Worm (Caenorhabditis elegans): ENCODE data around the gene unc-83.
A peak's percentile ranks its signal among the peaks of the same experiment; 100 is the strongest.

unc-83 gene

DNA sequence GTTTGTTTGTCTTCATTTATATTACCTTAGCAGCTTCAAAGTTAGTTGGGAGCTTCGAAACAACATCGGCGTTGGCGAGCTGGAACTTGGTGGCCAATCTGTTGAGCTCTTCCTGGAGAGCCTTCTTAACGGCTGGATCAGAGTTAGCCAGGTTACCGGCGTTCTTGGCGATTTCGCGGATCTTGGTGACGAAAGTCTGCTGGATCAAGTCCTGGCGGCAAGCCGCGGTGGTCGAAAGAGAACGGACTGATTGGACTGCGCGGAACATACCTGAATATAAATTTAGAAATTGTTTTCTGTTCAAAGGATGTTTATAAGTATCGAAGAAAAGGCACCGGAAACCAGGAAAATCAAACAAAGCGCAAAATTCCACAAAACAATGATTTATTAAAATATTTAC, 38.0 kb upstream of the unc-83 start, which contains the start of gene atp-4 (continued):
- TF ChIP-seq madf-5 (GFP tag; IDR thresholded peaks at IDR 0.05) (0 out of 4 replicates have a peak, but pooled peaks of 1 of the 2 experiments have one; percentile 67), R02D3.7 (tag; optimal IDR thresholded peaks at IDR 0.05) (no peak), nhr-42 (GFP tag; IDR thresholded peaks at IDR 0.05) (no peak), ces-1 (GFP tag; optimal IDR thresholded peaks at IDR 0.05) (no peak), snpc-1.2 (GFP tag; IDR thresholded peaks at IDR 0.05) (no peak), duxl-1 (tag; optimal IDR thresholded peaks at IDR 0.05; ENCODE audit: poor library complexity) (no peak), php-3 (GFP tag; IDR thresholded peaks at IDR 0.05) (no peak), daf-16 (GFP tag; optimal IDR thresholded peaks at IDR 0.05) (no peak), daf-16 (tag; optimal IDR thresholded peaks at IDR 0.05) (no peak), daf-8 (GFP tag; IDR thresholded peaks at IDR 0.05) (no peak), unc-130 (GFP tag; optimal IDR thresholded peaks at IDR 0.05) (no peak), nhr-111 (GFP tag; optimal IDR thresholded peaks at IDR 0.05) (no peak), daf-12 (tag; optimal IDR thresholded peaks at IDR 0.05) (no peak), lir-3 (tag; optimal IDR thresholded peaks at IDR 0.05) (no peak), fkh-10 (GFP tag; optimal IDR thresholded peaks at IDR 0.05) (no peak), madf-9 (GFP tag; conservative IDR thresholded peaks at IDR 0.05) (no peak), ceh-44 (GFP tag; IDR thresholded peaks at IDR 0.05) (no peak), nhr-77 (tag; optimal IDR thresholded peaks at IDR 0.05) (no peak), lin-29 (GFP tag; IDR thresholded peaks at IDR 0.05) (no peak), F10B5.3 (tag; optimal IDR thresholded peaks at IDR 0.05) (no peak), ceh-62 (tag; optimal IDR thresholded peaks at IDR 0.05) (no peak), dpl-1 (GFP tag; optimal IDR thresholded peaks at IDR 0.05) (no peak), set-16 (GFP tag; IDR thresholded peaks at IDR 0.05) (peak; percentile 68), dve-1 (tag; optimal IDR thresholded peaks at IDR 0.05; ENCODE audit: insufficient read depth) (no peak), Y5F2A.4 (GFP tag; optimal IDR thresholded peaks at IDR 0.05) (no peak), lin-38 (GFP tag; IDR thresholded peaks at IDR 0.05) (no peak), ceh-28 (tag; optimal IDR thresholded peaks at IDR 0.05) (no peak), unc-62 (GFP tag; optimal IDR thresholded peaks at IDR 0.05 in 1 of 2) (peak in 1 of 2 experiments; percentile 63), unc-62 (tag; optimal IDR thresholded peaks at IDR 0.05) (no peak), unc-39 (tag; optimal IDR thresholded peaks at IDR 0.05) (no peak), T26A8.4 (GFP tag; IDR thresholded peaks at IDR 0.05) (no peak), D1046.2 (GFP tag; IDR thresholded peaks at IDR 0.05) (0 out of 2 replicates have a peak, but pooled peaks have one; percentile 76), lin-1 (GFP tag; IDR thresholded peaks at IDR 0.05) (no peak)

- TF ChIP-seq mes-2 (tag; optimal IDR thresholded peaks at IDR 0.05; ENCODE audit: poor library complexity, severe bottlenecking), result peak; percentile 76
- TF ChIP-seq mep-1 (tag; optimal IDR thresholded peaks at IDR 0.05), result peak; percentile 43
- no peak for TF ChIP-seq unc-62 (GFP tag; optimal IDR thresholded peaks at IDR 0.05 in 1 of 2)
- TF ChIP-seq unc-62 (tag; optimal IDR thresholded peaks at IDR 0.05), result no peak
- no peak for TF ChIP-seq nhr-48 (tag; optimal IDR thresholded peaks at IDR 0.05)
- peak; percentile 52 for TF ChIP-seq dpl-1 (GFP tag; optimal IDR thresholded peaks at IDR 0.05)
- peak; percentile 20 for TF ChIP-seq hlh-11 (tag; optimal IDR thresholded peaks at IDR 0.05)
- peak; percentile 28 for TF ChIP-seq hlh-30 (tag; optimal IDR thresholded peaks at IDR 0.05; ENCODE audit: insufficient read depth)
- TF ChIP-seq lsy-2 (tag; optimal IDR thresholded peaks at IDR 0.05), result peak in 1 of 2 experiments; percentile 76
- TF ChIP-seq ZK337.2 (GFP tag; IDR thresholded peaks at IDR 0.05), result no peak
- peak; percentile 50; the same call in 1 of the 2 replicates for TF ChIP-seq zfp-3 (GFP tag; conservative IDR thresholded peaks at IDR 0.05)
- no peak for TF ChIP-seq lin-29 (GFP tag; IDR thresholded peaks at IDR 0.05)
- TF ChIP-seq T20F7.1 (GFP tag; optimal IDR thresholded peaks at IDR 0.05), result no peak
- no peak for TF ChIP-seq ceh-20 (GFP tag; IDR thresholded peaks at IDR 0.05)
- no peak for TF ChIP-seq egl-43 (GFP tag; IDR thresholded peaks at IDR 0.05)
- no peak for TF ChIP-seq nhr-28 (tag; optimal IDR thresholded peaks at IDR 0.05)
- peak; percentile 78 for TF ChIP-seq ama-1 (optimal IDR thresholded peaks at IDR 0.05)
- TF ChIP-seq rbr-2 (tag; optimal IDR thresholded peaks at IDR 0.05), result peak; percentile 18
- TF ChIP-seq nhr-6 (tag; optimal IDR thresholded peaks at IDR 0.05), result peak; percentile 44
- no peak for TF ChIP-seq zfp-2 (tag; optimal IDR thresholded peaks at IDR 0.05)
- TF ChIP-seq pqm-1 (tag; optimal IDR thresholded peaks at IDR 0.05), result no peak
- TF ChIP-seq spr-1 (tag; optimal IDR thresholded peaks at IDR 0.05), result no peak
- TF ChIP-seq madf-5 (GFP tag; IDR thresholded peaks at IDR 0.05), result no peak
- TF ChIP-seq lin-38 (GFP tag; IDR thresholded peaks at IDR 0.05), result peak; percentile 57
- 0 out of 2 replicates have a peak, but pooled peaks have one; percentile 12 for TF ChIP-seq dmd-6 (GFP tag; IDR thresholded peaks at IDR 0.05)
These were observed 37.4 kb upstream of the unc-83 start for ce11 chrV:6427433-6427832.
